Fruit fly (Drosophila melanogaster) whole organism, embryonic: ENCODE results near the gene CG10337.

Experiments
- Antp ChIP-seq: fragments of 200-800 bp; sonication (Bioruptor generic); optimal IDR thresholded peaks from 3 replicates; lab custom pipeline; 2016; ENCODE audit warnings: missing biosample characterization, missing genetic modification characterization
- Bdp1 ChIP-seq: fragments of 200-800 bp; sonication (Bioruptor generic); optimal IDR thresholded peaks from 3 replicates; lab custom pipeline; 2016; ENCODE audit warnings: missing biosample characterization, missing genetic modification characterization
- CG1024 ChIP-seq: fragments of 200-800 bp; sonication (Bioruptor generic); IDR thresholded peaks from 2 replicates; pipeline ENCODE4 v1.3.6; 2022; ENCODE audit warnings: missing biosample characterization, missing genetic modification characterization
- CG10462 ChIP-seq: fragments of 200-800 bp; sonication (Bioruptor generic); optimal IDR thresholded peaks from 2 replicates; lab custom pipeline; 2016; ENCODE audit warnings: missing biosample characterization, missing genetic modification characterization
- CG11247 ChIP-seq: fragments of 200-800 bp; sonication (Bioruptor generic); IDR thresholded peaks from 2 replicates; pipeline ENCODE4 v1.3.6; 2022; ENCODE audit warnings: missing biosample characterization, missing genetic modification characterization
- CG11398 ChIP-seq: fragments of 200-800 bp; sonication (Bioruptor generic); optimal IDR thresholded peaks from 2 replicates; lab custom pipeline; 2016; ENCODE audit warnings: missing biosample characterization, missing genetic modification characterization
- CG11695 ChIP-seq: fragments of 200-800 bp; sonication (Bioruptor generic); IDR thresholded peaks from 3 replicates; pipeline ENCODE4 v1.3.6; 2022; ENCODE audit warnings: missing biosample characterization, missing genetic modification characterization
- CG12104 ChIP-seq: fragments of 200-800 bp; sonication (Bioruptor generic); optimal IDR thresholded peaks from 3 replicates; lab custom pipeline; 2016; ENCODE audit warnings: missing biosample characterization, missing genetic modification characterization
- CG1233 ChIP-seq: fragments of 200-800 bp; sonication (Bioruptor generic); optimal IDR thresholded peaks from 4 replicates; lab custom pipeline; 2018; ENCODE audit warnings: missing biosample characterization, mild to moderate bottlenecking, missing genetic modification characterization
- CG13624 ChIP-seq: fragments of 200-800 bp; sonication (Bioruptor generic); optimal IDR thresholded peaks from 2 replicates; lab custom pipeline; 2016; ENCODE audit warnings: missing biosample characterization, missing genetic modification characterization
- CG1647 ChIP-seq: fragments of 200-800 bp; sonication (Bioruptor generic); optimal IDR thresholded peaks from 3 replicates; lab custom pipeline; 2016; ENCODE audit warnings: missing biosample characterization, missing genetic modification characterization
- CG17328 ChIP-seq: fragments of 200-800 bp; sonication (Bioruptor generic); IDR thresholded peaks from 2 replicates; pipeline ENCODE4 v1.3.6; 2022; ENCODE audit warnings: missing biosample characterization, missing genetic modification characterization
- CG18011 ChIP-seq: fragments of 200-800 bp; sonication (Bioruptor generic); optimal IDR thresholded peaks from 2 replicates; lab custom pipeline; 2017; ENCODE audit warnings: missing biosample characterization, missing genetic modification characterization, mild to moderate bottlenecking, moderate library complexity, missing genotype
- CG18764 ChIP-seq: fragments of 200-800 bp; sonication (Bioruptor generic); optimal IDR thresholded peaks from 3 replicates; lab custom pipeline; 2016; ENCODE audit warnings: missing biosample characterization, missing genetic modification characterization
- CG4404 ChIP-seq: fragments of 200-800 bp; sonication (Bioruptor generic); IDR thresholded peaks from 2 replicates; pipeline ENCODE4 v1.3.6; 2022; ENCODE audit warnings: missing biosample characterization, missing genetic modification characterization
- CG4617 ChIP-seq: fragments of 200-800 bp; sonication (Bioruptor generic); optimal IDR thresholded peaks from 3 replicates; lab custom pipeline; 2016; ENCODE audit warnings: missing biosample characterization, missing genetic modification characterization, borderline replicate concordance
- CG6683 ChIP-seq: fragments of 200-800 bp; sonication (Bioruptor generic); optimal IDR thresholded peaks from 2 replicates; lab custom pipeline; 2017; ENCODE audit warnings: missing biosample characterization, mild to moderate bottlenecking, missing genetic modification characterization, missing genetic modification reagents
- CG6813 ChIP-seq: fragments of 200-800 bp; sonication (Bioruptor generic); optimal IDR thresholded peaks from 2 replicates; lab custom pipeline; 2017; ENCODE audit warnings: missing biosample characterization, missing genetic modification characterization, mild to moderate bottlenecking, moderate library complexity, missing genetic modification reagents
- CG7271 ChIP-seq: fragments of 200-800 bp; sonication (Bioruptor generic); optimal IDR thresholded peaks from 2 replicates; lab custom pipeline; 2018; ENCODE audit warnings: missing biosample characterization, mild to moderate bottlenecking, missing genetic modification characterization, moderate library complexity
- CG8089 ChIP-seq: fragments of 200-800 bp; sonication (Bioruptor generic); optimal IDR thresholded peaks from 3 replicates; lab custom pipeline; 2016; ENCODE audit warnings: missing biosample characterization, missing genetic modification characterization
- CG8290 ChIP-seq, 3 experiments: fragments of 200-800 bp; sonication (Bioruptor generic); optimal IDR thresholded peaks; 2 replicates each; lab custom pipeline; 2016 to 2019; ENCODE audit warnings: missing biosample characterization in 3 of 3, missing genetic modification characterization in 3 of 3, mild to moderate bottlenecking in 2 of 3, moderate library complexity in 1 of 3
- CG8924 ChIP-seq: fragments of 200-800 bp; optimal IDR thresholded peaks from 3 replicates; lab custom pipeline; 2019; ENCODE audit warnings: missing biosample characterization, mild to moderate bottlenecking, missing genetic modification characterization, moderate library complexity
- CG9215 ChIP-seq: fragments of 200-800 bp; sonication (Bioruptor generic); IDR thresholded peaks from 2 replicates; pipeline ENCODE4 v1.3.6; 2022; ENCODE audit warnings: missing biosample characterization, missing genetic modification characterization
- CG9932 ChIP-seq: fragments of 200-800 bp; sonication (Bioruptor generic); IDR thresholded peaks from 2 replicates; pipeline ENCODE4 v1.3.6; 2022; ENCODE audit warnings: missing biosample characterization, missing genetic modification characterization
- Doc3 ChIP-seq: fragments of 200-800 bp; sonication (Bioruptor generic); IDR thresholded peaks from 3 replicates; pipeline ENCODE4 v1.3.6; 2022; ENCODE audit warnings: missing biosample characterization, missing genetic modification characterization; ENCODE audit not compliant: partially characterized antibody
- Lpt ChIP-seq: fragments of >200 bp; optimal IDR thresholded peaks from 2 replicates; lab custom pipeline; 2018; ENCODE audit warnings: missing biosample characterization, missing genetic modification characterization
- NfI ChIP-seq: fragments of 200-800 bp; sonication (Bioruptor generic); optimal IDR thresholded peaks from 3 replicates; lab custom pipeline; 2018; ENCODE audit warnings: missing biosample characterization, mild to moderate bottlenecking, missing genetic modification characterization, moderate library complexity
- Oaz ChIP-seq: fragments of 200-800 bp; sonication (Bioruptor generic); IDR thresholded peaks from 2 replicates; pipeline ENCODE4 v1.3.6; 2022; ENCODE audit warnings: missing biosample characterization, missing genetic modification characterization
- Pdp1 ChIP-seq, 2 experiments: fragments of 200-800 bp; sonication (Bioruptor generic); optimal IDR thresholded peaks; 3 replicates each; lab custom pipeline; 2016; ENCODE audit warnings: missing biosample characterization in 2 of 2, missing genetic modification characterization in 2 of 2, mild to moderate bottlenecking in 1 of 2, moderate library complexity in 1 of 2
- Ravus ChIP-seq: fragments of 200-800 bp; sonication (Bioruptor generic); IDR thresholded peaks from 2 replicates; pipeline ENCODE4 v1.3.6; 2022; ENCODE audit warnings: missing biosample characterization, missing genetic modification characterization
- bbx ChIP-seq: fragments of 200-800 bp; sonication (Bioruptor generic); IDR thresholded peaks from 2 replicates; pipeline ENCODE4 v1.3.6; 2022; ENCODE audit warnings: missing biosample characterization, missing genetic modification characterization; ENCODE audit not compliant: partially characterized antibody
- bcd ChIP-seq: fragments of 200-800 bp; sonication (Bioruptor generic); optimal IDR thresholded peaks from 2 replicates; lab custom pipeline; 2017; ENCODE audit warnings: missing biosample characterization, mild to moderate bottlenecking, missing genetic modification characterization
- br ChIP-seq: fragments of >200 bp; optimal IDR thresholded peaks from 2 replicates; lab custom pipeline; 2017
- bsh ChIP-seq, 2 experiments: fragments of 200-800 bp; sonication (Bioruptor generic); optimal IDR thresholded peaks; 2 replicates each; lab custom pipeline; 2017 to 2018; ENCODE audit warnings: mild to moderate bottlenecking in 2 of 2, missing biosample characterization in 2 of 2, missing genetic modification characterization in 2 of 2, moderate library complexity in 1 of 2
- caup ChIP-seq: fragments of 200-800 bp; sonication (Bioruptor generic); optimal IDR thresholded peaks from 3 replicates; lab custom pipeline; 2017; ENCODE audit warnings: missing biosample characterization, mild to moderate bottlenecking, missing genetic modification characterization, moderate library complexity; ENCODE audit not compliant: severe bottlenecking
- cwo ChIP-seq: fragments of 200-800 bp; sonication (Bioruptor generic); optimal IDR thresholded peaks from 3 replicates; lab custom pipeline; 2017; ENCODE audit warnings: missing biosample characterization, missing genetic modification characterization, mild to moderate bottlenecking, moderate library complexity, missing genetic modification reagents
- dan ChIP-seq: fragments of 200-800 bp; sonication (Bioruptor generic); IDR thresholded peaks from 2 replicates; pipeline ENCODE4 v1.3.6; 2022; ENCODE audit warnings: missing biosample characterization, missing genetic modification characterization
- exex ChIP-seq: fragments of 200-800 bp; sonication (Bioruptor generic); optimal IDR thresholded peaks from 4 replicates; lab custom pipeline; 2018; ENCODE audit warnings: missing biosample characterization, mild to moderate bottlenecking, missing genetic modification characterization, moderate library complexity
- fd96Cb ChIP-seq: fragments of 200-800 bp; sonication (Bioruptor generic); optimal IDR thresholded peaks from 2 replicates; lab custom pipeline; 2018; ENCODE audit warnings: missing biosample characterization, mild to moderate bottlenecking, missing genetic modification characterization, moderate library complexity
- ftz-f1 ChIP-seq: fragments of 200-800 bp; sonication (Bioruptor generic); optimal IDR thresholded peaks from 2 replicates; lab custom pipeline; 2016; ENCODE audit warnings: missing biosample characterization, missing genetic modification characterization
- gcm ChIP-seq: fragments of 200-800 bp; sonication (Bioruptor generic); optimal IDR thresholded peaks from 2 replicates; lab custom pipeline; 2019; ENCODE audit warnings: missing biosample characterization, mild to moderate bottlenecking, missing genetic modification characterization, moderate library complexity
- gem ChIP-seq: fragments of 200-800 bp; sonication (Bioruptor generic); optimal IDR thresholded peaks from 2 replicates; lab custom pipeline; 2019; ENCODE audit warnings: missing biosample characterization, mild to moderate bottlenecking, missing genetic modification characterization, moderate library complexity
- pho ChIP-seq: fragments of 200-800 bp; sonication (Bioruptor generic); optimal IDR thresholded peaks from 2 replicates; lab custom pipeline; 2016; ENCODE audit warnings: missing biosample characterization, missing genetic modification characterization
- psq ChIP-seq: fragments of 200-800 bp; sonication (Bioruptor generic); optimal IDR thresholded peaks from 2 replicates; lab custom pipeline; 2017; ENCODE audit warnings: missing biosample characterization, missing genetic modification characterization
- repo ChIP-seq: fragments of 200-800 bp; sonication (Bioruptor generic); optimal IDR thresholded peaks from 2 replicates; lab custom pipeline; 2016; ENCODE audit warnings: missing biosample characterization, missing genetic modification characterization
- schlank ChIP-seq: fragments of 200-800 bp; sonication (Bioruptor generic); optimal IDR thresholded peaks from 2 replicates; lab custom pipeline; 2018; ENCODE audit warnings: missing biosample characterization, mild to moderate bottlenecking, missing genetic modification characterization
- stc ChIP-seq: fragments of 200-800 bp; sonication (Bioruptor generic); IDR thresholded peaks from 2 replicates; pipeline ENCODE4 v1.3.6; 2022; ENCODE audit warnings: missing biosample characterization, missing genetic modification characterization
- tgo ChIP-seq: fragments of 200-800 bp; sonication (Bioruptor generic); IDR thresholded peaks from 3 replicates; pipeline ENCODE4 v1.3.6; 2022; ENCODE audit warnings: missing biosample characterization, missing genetic modification characterization
- wek ChIP-seq: fragments of 200-800 bp; sonication (Bioruptor generic); optimal IDR thresholded peaks from 3 replicates; lab custom pipeline; 2018; ENCODE audit warnings: missing biosample characterization, mild to moderate bottlenecking, missing genetic modification characterization, moderate library complexity
- yki ChIP-seq: fragments of >200 bp; optimal IDR thresholded peaks from 3 replicates; lab custom pipeline; 2018
- zfh1 ChIP-seq: fragments of 200-800 bp; sonication (Bioruptor generic); IDR thresholded peaks from 3 replicates; pipeline ENCODE4 v1.3.6; 2022; ENCODE audit warnings: missing biosample characterization, missing genetic modification characterization

The CG10337 gene

dm6 chr2L:19528308-19528707, 18.5 kb downstream of the CG10337 start (continued):
- peak; percentile 79 for TF ChIP-seq CG18764
- TF ChIP-seq cwo (GFP tag; lab: Kevin White, UChicago) = peak; percentile 97
- peak; percentile 90 for TF ChIP-seq exex (tag; lab: Kevin White, UChicago)
- peak; percentile 49 for TF ChIP-seq CG7271 (tag; lab: Kevin White, UChicago)
- peak; percentile 97 for TF ChIP-seq CG11247
- peak; percentile 80 for TF ChIP-seq fd96Cb
- no peak for TF ChIP-seq br (lab: Kevin White, UChicago)
- TF ChIP-seq CG4404 (GFP tag; lab: Robert Waterston, UW) = peak; percentile 84
- TF ChIP-seq schlank (tag; lab: Kevin White, UChicago) = peak; percentile 98
- TF ChIP-seq gem (tag; lab: Kevin White, UChicago) = peak; percentile 97
- TF ChIP-seq Antp (GFP tag; lab: Kevin White, UChicago) = peak; percentile 87
- peak; percentile 97 for TF ChIP-seq CG8924 (tag; lab: Kevin White, UChicago)
- TF ChIP-seq CG17328 = peak; percentile 91
- TF ChIP-seq pho (GFP tag; lab: Kevin White, UChicago) = peak; percentile 98
- peak; percentile 24 for TF ChIP-seq CG8290 (GFP tag; optimal IDR thresholded peaks at IDR 0.05; lab: Kevin White, UChicago)
- TF ChIP-seq CG8290 (tag; optimal IDR thresholded peaks at IDR 0.05; lab: Kevin White, UChicago) = peak in 1 of 2 experiments; percentile 97
- TF ChIP-seq CG13624 = peak; percentile 98
- TF ChIP-seq bsh (GFP tag; optimal IDR thresholded peaks at IDR 0.05; lab: Kevin White, UChicago) = peak; percentile 88 to 96
- no peak for TF ChIP-seq bbx (GFP tag; lab: Robert Waterston, UW)
- TF ChIP-seq Lpt = no peak
- peak; percentile 98 for TF ChIP-seq CG9932 (GFP tag; lab: Robert Waterston, UW)
- peak; percentile 94 for TF ChIP-seq bcd (GFP tag; lab: Kevin White, UChicago)
- peak; percentile 92 for TF ChIP-seq Oaz (GFP tag; lab: Robert Waterston, UW)
- peak; percentile 93 for TF ChIP-seq CG6683 (GFP tag; lab: Kevin White, UChicago)
- peak; percentile 94 for TF ChIP-seq CG1233 (GFP tag; lab: Kevin White, UChicago)
- no peak for TF ChIP-seq yki (lab: Kevin White, UChicago)
- peak; percentile 73 for TF ChIP-seq CG1024 (GFP tag; lab: Robert Waterston, UW)
- peak; percentile 95 for TF ChIP-seq CG6813 (GFP tag; lab: Kevin White, UChicago)
- TF ChIP-seq CG11398 = peak; percentile 88
- peak; percentile 91 to 93 for TF ChIP-seq Pdp1 (GFP tag; optimal IDR thresholded peaks at IDR 0.05; lab: Kevin White, UChicago)
- TF ChIP-seq ftz-f1 (GFP tag; lab: Kevin White, UChicago) = peak; percentile 59
- peak; percentile 97 for TF ChIP-seq NfI (GFP tag; lab: Kevin White, UChicago)
- TF ChIP-seq psq (GFP tag; lab: Kevin White, UChicago) = peak; percentile 55
- TF ChIP-seq CG18011 = peak; percentile 87
- peak; percentile 95 for TF ChIP-seq CG9215 (GFP tag; lab: Robert Waterston, UW)
- TF ChIP-seq dan = no peak
- peak; percentile 86 for TF ChIP-seq gcm
- peak; percentile 93 for TF ChIP-seq zfh1 (GFP tag; lab: Robert Waterston, UW)
- TF ChIP-seq caup = peak; percentile 97
- peak; percentile 88 for TF ChIP-seq Ravus (GFP tag; lab: Robert Waterston, UW)
- TF ChIP-seq Doc3 (GFP tag; lab: Robert Waterston, UW) = no peak
- TF ChIP-seq CG1647 = peak; percentile 89
- peak; percentile 92 for TF ChIP-seq stc (GFP tag; lab: Robert Waterston, UW)
- peak; percentile 61 for TF ChIP-seq wek (GFP tag; lab: Kevin White, UChicago)
- peak; percentile 97 for TF ChIP-seq CG11695
- TF ChIP-seq Bdp1 (GFP tag; lab: Kevin White, UChicago) = peak; percentile 81
- peak; percentile 79 for TF ChIP-seq CG10462
- peak; percentile 97 for TF ChIP-seq tgo (GFP tag; lab: Robert Waterston, UW)
- TF ChIP-seq CG12104 (GFP tag; lab: Kevin White, UChicago) = peak; percentile 91
- peak; percentile 67 for TF ChIP-seq CG4617
- TF ChIP-seq CG8089 (GFP tag; lab: Kevin White, UChicago) = peak; percentile 77
- peak; percentile 85 for TF ChIP-seq repo
